Fruit fly (Drosophila melanogaster): ENCODE measurements around the gene CG18641.

DNA sequence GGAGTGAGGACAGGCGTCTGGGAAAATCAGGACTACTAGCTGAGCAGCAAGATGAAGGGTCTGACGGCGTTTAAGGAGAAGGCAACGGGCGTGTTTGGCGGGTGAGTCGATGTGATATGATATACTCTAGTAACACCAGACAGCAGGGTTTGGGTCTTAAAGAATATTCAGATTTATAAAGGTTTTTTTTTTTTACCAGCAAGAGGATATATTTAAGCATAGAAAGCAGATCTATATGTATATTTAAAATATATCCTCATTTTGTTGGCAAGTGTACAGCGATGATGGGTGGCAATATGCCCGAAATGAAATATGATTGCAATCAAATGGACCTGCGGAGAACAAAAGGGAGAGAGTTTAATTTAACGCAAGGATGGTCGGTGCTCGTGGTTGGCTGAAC lies 12.9 kb downstream of the CG18641 start:
- TF ChIP-seq unc-4 (GFP tag; IDR thresholded peaks at IDR 0.05; ENCODE audit: partially characterized antibody) (no peak), grau (tag; optimal IDR thresholded peaks at IDR 0.05) (no peak), CG31388 (GFP tag; optimal IDR thresholded peaks at IDR 0.05) (no peak), hkb (optimal IDR thresholded peaks at IDR 0.05) (no peak), hkb (GFP tag; IDR thresholded peaks at IDR 0.05) (peak; percentile 50)

All from whole organism, embryonic.